Fruit fly (Drosophila melanogaster) whole organism, embryonic: Measurements from ENCODE around the gene CG34417.
A peak's percentile ranks its signal among the peaks of the same experiment; 100 is the strongest.

Source experiments
- C15 ChIP-seq: fragments of 200-800 bp; sonication (Bioruptor generic); IDR thresholded peaks from 3 replicates; pipeline ENCODE4 v1.3.6; 2022; ENCODE audit warnings: missing biosample characterization, missing genetic modification characterization
- CG10209 ChIP-seq: fragments of 200-800 bp; sonication (Bioruptor generic); optimal IDR thresholded peaks from 3 replicates; lab custom pipeline; 2017; ENCODE audit warnings: missing biosample characterization, mild to moderate bottlenecking, missing genetic modification characterization, missing genetic modification reagents
- CG10959 ChIP-seq: fragments of 200-800 bp; sonication (Bioruptor generic); IDR thresholded peaks from 2 replicates; pipeline ENCODE4 v1.3.6; 2022; ENCODE audit warnings: missing biosample characterization, missing genetic modification characterization
- CG12071 ChIP-seq: fragments of 200-800 bp; sonication (Bioruptor generic); optimal IDR thresholded peaks from 3 replicates; lab custom pipeline; 2018; ENCODE audit warnings: missing biosample characterization, mild to moderate bottlenecking, missing genetic modification characterization
- CG12155 ChIP-seq: fragments of 200-800 bp; sonication (Bioruptor generic); optimal IDR thresholded peaks from 3 replicates; lab custom pipeline; 2016; ENCODE audit warnings: missing biosample characterization, missing genetic modification characterization
- CG12769 ChIP-seq: fragments of 200-800 bp; sonication (Bioruptor generic); optimal IDR thresholded peaks from 2 replicates; lab custom pipeline; 2019; ENCODE audit warnings: missing biosample characterization, mild to moderate bottlenecking, missing genetic modification characterization, moderate library complexity
- CG14014 ChIP-seq: fragments of 200-800 bp; sonication (Bioruptor generic); IDR thresholded peaks from 2 replicates; pipeline ENCODE4 v1.3.6; 2022; ENCODE audit warnings: missing biosample characterization, missing genetic modification characterization
- CG14441 ChIP-seq: fragments of 200-800 bp; sonication (Bioruptor generic); IDR thresholded peaks from 2 replicates; pipeline ENCODE4 v1.3.6; 2022; ENCODE audit warnings: missing biosample characterization, missing genetic modification characterization
- CG1529 ChIP-seq: fragments of 200-800 bp; sonication (Bioruptor generic); optimal IDR thresholded peaks from 3 replicates; lab custom pipeline; 2018; ENCODE audit warnings: missing biosample characterization, missing genetic modification characterization
- CG16815 ChIP-seq: fragments of 200-800 bp; sonication (Bioruptor generic); optimal IDR thresholded peaks from 3 replicates; lab custom pipeline; 2017; ENCODE audit warnings: missing biosample characterization, mild to moderate bottlenecking, missing genetic modification characterization
- CG17612 ChIP-seq: fragments of 200-800 bp; sonication (Bioruptor generic); IDR thresholded peaks from 2 replicates; pipeline ENCODE4 v1.3.6; 2022; ENCODE audit warnings: missing biosample characterization, missing genetic modification characterization
- CG18599 ChIP-seq: fragments of 200-800 bp; sonication (Bioruptor generic); optimal IDR thresholded peaks from 3 replicates; lab custom pipeline; 2017; ENCODE audit warnings: missing biosample characterization, missing genetic modification characterization, mild to moderate bottlenecking, moderate library complexity, missing genetic modification reagents
- CG2199 ChIP-seq: fragments of 200-800 bp; sonication (Bioruptor generic); IDR thresholded peaks from 3 replicates; pipeline ENCODE4 v1.3.6; 2022; ENCODE audit warnings: missing biosample characterization, missing genetic modification characterization
- CG3838 ChIP-seq: fragments of 200-800 bp; sonication (Bioruptor generic); optimal IDR thresholded peaks from 3 replicates; lab custom pipeline; 2016; ENCODE audit warnings: missing biosample characterization, missing genetic modification characterization
- CG3847 ChIP-seq: fragments of 200-800 bp; sonication (Bioruptor generic); IDR thresholded peaks from 2 replicates; pipeline ENCODE4 v1.3.6; 2022; ENCODE audit warnings: missing biosample characterization, missing genetic modification characterization
- CG4282 ChIP-seq: fragments of 200-800 bp; sonication (Bioruptor generic); optimal IDR thresholded peaks from 2 replicates; lab custom pipeline; 2016; ENCODE audit warnings: missing biosample characterization, missing genetic modification characterization
- CG4328 ChIP-seq: fragments of 200-800 bp; sonication (Bioruptor generic); optimal IDR thresholded peaks from 3 replicates; lab custom pipeline; 2017; ENCODE audit warnings: missing biosample characterization, missing genetic modification reagents, missing genetic modification characterization
- CG4360 ChIP-seq: fragments of 200-800 bp; sonication (Bioruptor generic); IDR thresholded peaks from 2 replicates; pipeline ENCODE4 v1.3.6; 2022; ENCODE audit warnings: missing biosample characterization, missing genetic modification characterization
- CG4404 ChIP-seq: fragments of 200-800 bp; sonication (Bioruptor generic); IDR thresholded peaks from 2 replicates; pipeline ENCODE4 v1.3.6; 2022; ENCODE audit warnings: missing biosample characterization, missing genetic modification characterization
- CG6254 ChIP-seq: fragments of 200-800 bp; sonication (Bioruptor generic); optimal IDR thresholded peaks from 3 replicates; lab custom pipeline; 2017; ENCODE audit warnings: mild to moderate bottlenecking, missing biosample characterization, missing genetic modification reagents, missing genetic modification characterization
- CG6272 ChIP-seq: fragments of 200-800 bp; sonication (Bioruptor generic); IDR thresholded peaks from 2 replicates; pipeline ENCODE4 v1.3.6; 2022; ENCODE audit warnings: missing biosample characterization, missing genetic modification characterization
- CG6689 ChIP-seq: fragments of 200-800 bp; sonication (Bioruptor generic); IDR thresholded peaks from 2 replicates; pipeline ENCODE4 v1.3.6; 2022; ENCODE audit warnings: missing biosample characterization, missing genetic modification characterization
- CG7271 ChIP-seq: fragments of 200-800 bp; sonication (Bioruptor generic); optimal IDR thresholded peaks from 2 replicates; lab custom pipeline; 2018; ENCODE audit warnings: missing biosample characterization, mild to moderate bottlenecking, missing genetic modification characterization, moderate library complexity
- CG7556 ChIP-seq: fragments of 200-800 bp; sonication (Bioruptor generic); optimal IDR thresholded peaks from 2 replicates; lab custom pipeline; 2017; ENCODE audit warnings: missing biosample characterization, mild to moderate bottlenecking, missing genetic modification characterization
- CG9817 ChIP-seq: fragments of 200-800 bp; sonication (Bioruptor generic); optimal IDR thresholded peaks from 2 replicates; lab custom pipeline; 2018; ENCODE audit warnings: missing biosample characterization, mild to moderate bottlenecking, missing genetic modification characterization, moderate library complexity
- Chrac-16 ChIP-seq: fragments of 200-800 bp; sonication (Bioruptor generic); optimal IDR thresholded peaks from 3 replicates; lab custom pipeline; 2016; ENCODE audit warnings: missing biosample characterization, missing genetic modification characterization
- Dip2 ChIP-seq: fragments of 200-800 bp; sonication (Bioruptor generic); IDR thresholded peaks from 2 replicates; pipeline ENCODE4 v1.3.6; 2022; ENCODE audit warnings: missing biosample characterization, missing genetic modification characterization
- Dip3 ChIP-seq: fragments of 200-800 bp; sonication (Bioruptor generic); optimal IDR thresholded peaks from 3 replicates; lab custom pipeline; 2016; ENCODE audit warnings: missing biosample characterization, missing genetic modification characterization
- Gug ChIP-seq: fragments of 200-800 bp; sonication (Bioruptor generic); IDR thresholded peaks from 4 replicates; pipeline ENCODE4 v1.3.6; 2022; ENCODE audit warnings: missing biosample characterization, missing genetic modification characterization
- H15 ChIP-seq: fragments of 200-800 bp; sonication (Bioruptor generic); IDR thresholded peaks from 3 replicates; pipeline ENCODE4 v1.3.6; 2022; ENCODE audit warnings: missing biosample characterization, missing genetic modification characterization
- Hey ChIP-seq: fragments of 200-800 bp; sonication (Bioruptor generic); optimal IDR thresholded peaks from 3 replicates; lab custom pipeline; 2018; ENCODE audit warnings: missing biosample characterization, mild to moderate bottlenecking, missing genetic modification characterization
- Max ChIP-seq: fragments of 200-800 bp; sonication (Bioruptor generic); optimal IDR thresholded peaks from 2 replicates; lab custom pipeline; 2016; ENCODE audit warnings: missing biosample characterization, mild to moderate bottlenecking, missing genetic modification characterization
- NK7.1 ChIP-seq: fragments of 200-800 bp; sonication (Bioruptor generic); optimal IDR thresholded peaks from 3 replicates; lab custom pipeline; 2016; ENCODE audit warnings: missing biosample characterization, missing genetic modification characterization
- Rfx ChIP-seq: fragments of 200-800 bp; sonication (Bioruptor generic); IDR thresholded peaks from 2 replicates; pipeline ENCODE4 v1.3.6; 2022; ENCODE audit warnings: missing biosample characterization, missing genetic modification characterization
- Sin3A ChIP-seq: fragments of >200 bp; optimal IDR thresholded peaks from 2 replicates; lab custom pipeline; 2018
- bigmax ChIP-seq: fragments of 200-800 bp; sonication (Bioruptor generic); optimal IDR thresholded peaks from 2 replicates; lab custom pipeline; 2018; ENCODE audit warnings: missing biosample characterization, mild to moderate bottlenecking, missing genetic modification characterization
- btn ChIP-seq: fragments of 200-800 bp; sonication (Bioruptor generic); optimal IDR thresholded peaks from 2 replicates; lab custom pipeline; 2016; ENCODE audit warnings: missing biosample characterization, missing genetic modification characterization
- chinmo ChIP-seq: fragments of 200-800 bp; sonication (Bioruptor generic); IDR thresholded peaks from 4 replicates; pipeline ENCODE4 v1.3.6; 2022; ENCODE audit warnings: missing biosample characterization, missing genetic modification characterization; ENCODE audit not compliant: partially characterized antibody
- cwo ChIP-seq: fragments of 200-800 bp; sonication (Bioruptor generic); optimal IDR thresholded peaks from 3 replicates; lab custom pipeline; 2017; ENCODE audit warnings: missing biosample characterization, missing genetic modification characterization, mild to moderate bottlenecking, moderate library complexity, missing genetic modification reagents
- dan ChIP-seq: fragments of 200-800 bp; sonication (Bioruptor generic); IDR thresholded peaks from 2 replicates; pipeline ENCODE4 v1.3.6; 2022; ENCODE audit warnings: missing biosample characterization, missing genetic modification characterization
- exex ChIP-seq: fragments of 200-800 bp; sonication (Bioruptor generic); optimal IDR thresholded peaks from 4 replicates; lab custom pipeline; 2018; ENCODE audit warnings: missing biosample characterization, mild to moderate bottlenecking, missing genetic modification characterization, moderate library complexity
- grn ChIP-seq: fragments of 200-800 bp; sonication (Bioruptor generic); optimal IDR thresholded peaks from 3 replicates; lab custom pipeline; 2017; ENCODE audit warnings: missing biosample characterization, missing genetic modification characterization
- hb ChIP-seq: fragments of 200-800 bp; sonication (Bioruptor generic); IDR thresholded peaks from 3 replicates; pipeline ENCODE4 v1.3.6; 2022; ENCODE audit warnings: missing biosample characterization, missing genetic modification characterization; ENCODE audit not compliant: partially characterized antibody
- hbn ChIP-seq: fragments of 200-800 bp; sonication (Bioruptor generic); IDR thresholded peaks from 2 replicates; pipeline ENCODE4 v1.3.6; 2022; ENCODE audit warnings: missing biosample characterization, missing genetic modification characterization; ENCODE audit not compliant: partially characterized antibody
- kni ChIP-seq: fragments of 200-800 bp; sonication (Bioruptor generic); optimal IDR thresholded peaks from 3 replicates; lab custom pipeline; 2017; ENCODE audit warnings: mild to moderate bottlenecking, missing biosample characterization, missing genetic modification reagents, missing genetic modification characterization
- p53 ChIP-seq: fragments of 200-800 bp; sonication (Bioruptor generic); optimal IDR thresholded peaks from 2 replicates; lab custom pipeline; 2016; ENCODE audit warnings: missing biosample characterization, missing genetic modification characterization
- psq ChIP-seq: fragments of 200-800 bp; sonication (Bioruptor generic); optimal IDR thresholded peaks from 2 replicates; lab custom pipeline; 2017; ENCODE audit warnings: missing biosample characterization, missing genetic modification characterization
- repo ChIP-seq: fragments of 200-800 bp; sonication (Bioruptor generic); optimal IDR thresholded peaks from 2 replicates; lab custom pipeline; 2016; ENCODE audit warnings: missing biosample characterization, missing genetic modification characterization
- row ChIP-seq: fragments of 200-800 bp; sonication (Bioruptor generic); IDR thresholded peaks from 3 replicates; pipeline ENCODE4 v1.3.6; 2022; ENCODE audit warnings: missing biosample characterization, missing genetic modification characterization
- shn ChIP-seq: fragments of 200-800 bp; sonication (Bioruptor generic); optimal IDR thresholded peaks from 3 replicates; lab custom pipeline; 2016; ENCODE audit warnings: missing biosample characterization, missing genetic modification characterization
- slou ChIP-seq: fragments of 200-800 bp; sonication (Bioruptor generic); optimal IDR thresholded peaks from 3 replicates; lab custom pipeline; 2016; ENCODE audit warnings: missing biosample characterization, missing genetic modification characterization
- tll ChIP-seq, 2 experiments: fragments of 200-800 bp in 1 of 2; fragments of >200 bp in 1 of 2; sonication (Bioruptor generic) in 1 of 2; optimal IDR thresholded peaks; 2 replicates each; lab custom pipeline; 2017 to 2019; ENCODE audit warnings: missing biosample characterization in 2 of 2, missing genetic modification characterization in 2 of 2, mild to moderate bottlenecking in 1 of 2, moderate library complexity in 1 of 2
- vfl ChIP-seq: fragments of 200-800 bp; sonication (Bioruptor generic); optimal IDR thresholded peaks from 2 replicates; lab custom pipeline; 2016; ENCODE audit warnings: missing biosample characterization, missing genetic modification characterization

The CG34417 gene

dm6 chrX:6592093-6592492 is 51.5 kb downstream of the CG34417 start (continued):
- TF ChIP-seq CG6254 (GFP tag; lab: Kevin White, UChicago) = no peak
- TF ChIP-seq Dip2 (GFP tag; lab: Robert Waterston, UW) = no peak
- TF ChIP-seq row (GFP tag; lab: Robert Waterston, UW) = no peak
- no peak for TF ChIP-seq CG14441 (GFP tag; lab: Robert Waterston, UW)
- TF ChIP-seq p53 (GFP tag; lab: Kevin White, UChicago) = no peak
- TF ChIP-seq Max = no peak
- TF ChIP-seq CG6272 = no peak
- no peak for TF ChIP-seq vfl (GFP tag; lab: Kevin White, UChicago)
- TF ChIP-seq CG4282 (GFP tag; lab: Kevin White, UChicago) = no peak
- no peak for TF ChIP-seq Dip3
- no peak for TF ChIP-seq CG4404 (GFP tag; lab: Robert Waterston, UW)
- no peak for TF ChIP-seq chinmo (GFP tag; lab: Robert Waterston, UW)
- peak; percentile 20 for TF ChIP-seq CG12769 (tag; lab: Kevin White, UChicago)
- no peak for TF ChIP-seq btn (GFP tag; lab: Kevin White, UChicago)
- no peak for TF ChIP-seq CG1529 (GFP tag; lab: Kevin White, UChicago)
- TF ChIP-seq CG7271 = no peak
- TF ChIP-seq CG10209 = no peak
- TF ChIP-seq Hey (tag; lab: Kevin White, UChicago) = peak; percentile 12
- TF ChIP-seq grn = peak; percentile 0
- TF ChIP-seq CG4328 (GFP tag; lab: Kevin White, UChicago) = peak; percentile 12
- no peak for TF ChIP-seq CG2199
- TF ChIP-seq CG3847 (GFP tag; lab: Robert Waterston, UW) = no peak
- no peak for TF ChIP-seq dan (GFP tag; lab: Robert Waterston, UW)
- TF ChIP-seq CG17612 (GFP tag; lab: Robert Waterston, UW) = no peak
- TF ChIP-seq kni (GFP tag; lab: Kevin White, UChicago) = no peak
- TF ChIP-seq Rfx (GFP tag; lab: Robert Waterston, UW) = no peak
- no peak for TF ChIP-seq repo
- TF ChIP-seq CG14014 (GFP tag; lab: Robert Waterston, UW) = no peak
- no peak for TF ChIP-seq H15 (GFP tag; lab: Robert Waterston, UW)
- TF ChIP-seq CG16815 = no peak
- TF ChIP-seq CG4360 (GFP tag; lab: Robert Waterston, UW) = no peak
- TF ChIP-seq CG7556 (GFP tag; lab: Kevin White, UChicago) = no peak
- TF ChIP-seq hb = no peak
- TF ChIP-seq C15 (GFP tag; lab: Robert Waterston, UW) = 0 out of 3 replicates have a peak, but pooled peaks have one; percentile 33
- no peak for TF ChIP-seq Gug
- no peak for TF ChIP-seq CG9817
- no peak for TF ChIP-seq shn (GFP tag; lab: Kevin White, UChicago)
- TF ChIP-seq psq (GFP tag; lab: Kevin White, UChicago) = no peak
- peak; percentile 37 for TF ChIP-seq CG12071 (GFP tag; lab: Kevin White, UChicago)
- TF ChIP-seq CG6689 (GFP tag; lab: Robert Waterston, UW) = no peak
- TF ChIP-seq CG18599 (GFP tag; lab: Kevin White, UChicago) = peak; percentile 67
- no peak for TF ChIP-seq Chrac-16 (GFP tag; lab: Kevin White, UChicago)
- TF ChIP-seq hbn (GFP tag; lab: Robert Waterston, UW) = no peak
- TF ChIP-seq CG10959 (GFP tag; lab: Robert Waterston, UW) = no peak
- no peak for TF ChIP-seq CG12155 (GFP tag; lab: Kevin White, UChicago)
- TF ChIP-seq NK7.1 = no peak
- TF ChIP-seq exex (tag; lab: Kevin White, UChicago) = peak; percentile 31
- TF ChIP-seq Sin3A = no peak
- no peak for TF ChIP-seq CG3838 (GFP tag; lab: Kevin White, UChicago)
- no peak for TF ChIP-seq tll (GFP tag; optimal IDR thresholded peaks at IDR 0.05; lab: Kevin White, UChicago)
- no peak for TF ChIP-seq bigmax
- TF ChIP-seq slou (GFP tag; lab: Kevin White, UChicago) = no peak
- TF ChIP-seq cwo (GFP tag; lab: Kevin White, UChicago) = no peak
